Fruit fly (Drosophila melanogaster) whole organism, embryonic: ENCODE data around the gene CG34041.

ENCODE experiments used
- Bdp1 ChIP-seq: fragments of 200-800 bp; sonication (Bioruptor generic); optimal IDR thresholded peaks from 3 replicates; lab custom pipeline; 2016; ENCODE audit warnings: missing biosample characterization, missing genetic modification characterization
- CG10959 ChIP-seq: fragments of 200-800 bp; sonication (Bioruptor generic); IDR thresholded peaks from 2 replicates; pipeline ENCODE4 v1.3.6; 2022; ENCODE audit warnings: missing biosample characterization, missing genetic modification characterization
- CG11085 ChIP-seq: fragments of 200-800 bp; sonication (Bioruptor generic); IDR thresholded peaks from 2 replicates; pipeline ENCODE4 v1.3.6; 2022; ENCODE audit warnings: missing biosample characterization, missing genetic modification characterization
- CG11723 ChIP-seq: fragments of 200-800 bp; sonication (Bioruptor generic); optimal IDR thresholded peaks from 2 replicates; lab custom pipeline; 2017; ENCODE audit warnings: missing biosample characterization, mild to moderate bottlenecking, missing genetic modification characterization
- CG16863 ChIP-seq: fragments of 200-800 bp; sonication (Bioruptor generic); optimal IDR thresholded peaks from 3 replicates; lab custom pipeline; 2016; ENCODE audit warnings: missing biosample characterization, missing genetic modification characterization
- CG17912 ChIP-seq: fragments of 200-800 bp; sonication (Bioruptor generic); optimal IDR thresholded peaks from 2 replicates; lab custom pipeline; 2018; ENCODE audit warnings: missing biosample characterization, mild to moderate bottlenecking, missing genetic modification characterization
- CG4617 ChIP-seq: fragments of 200-800 bp; sonication (Bioruptor generic); optimal IDR thresholded peaks from 3 replicates; lab custom pipeline; 2016; ENCODE audit warnings: missing biosample characterization, missing genetic modification characterization, borderline replicate concordance
- CG5245 ChIP-seq: fragments of 200-800 bp; sonication (Bioruptor generic); optimal IDR thresholded peaks from 3 replicates; lab custom pipeline; 2016; ENCODE audit warnings: missing biosample characterization, missing genetic modification characterization
- CG7357 ChIP-seq: fragments of 200-800 bp; sonication (Bioruptor generic); IDR thresholded peaks from 3 replicates; pipeline ENCODE4 v1.3.6; 2022; ENCODE audit warnings: missing biosample characterization, missing genetic modification characterization
- CG8765 ChIP-seq: fragments of 200-800 bp; sonication (Bioruptor generic); IDR thresholded peaks from 2 replicates; pipeline ENCODE4 v1.3.6; 2022; ENCODE audit warnings: missing biosample characterization, missing genetic modification characterization
- CG8944 ChIP-seq: fragments of 200-800 bp; sonication (Bioruptor generic); optimal IDR thresholded peaks from 3 replicates; lab custom pipeline; 2016; ENCODE audit warnings: missing biosample characterization, missing genetic modification characterization
- CG9215 ChIP-seq: fragments of 200-800 bp; sonication (Bioruptor generic); IDR thresholded peaks from 2 replicates; pipeline ENCODE4 v1.3.6; 2022; ENCODE audit warnings: missing biosample characterization, missing genetic modification characterization
- CG9727 ChIP-seq: fragments of 200-800 bp; sonication (Bioruptor generic); optimal IDR thresholded peaks from 3 replicates; lab custom pipeline; 2017; ENCODE audit warnings: missing biosample characterization, mild to moderate bottlenecking, missing genetic modification characterization
- Hmr ChIP-seq: fragments of 200-800 bp; sonication (Bioruptor generic); optimal IDR thresholded peaks from 3 replicates; lab custom pipeline; 2017; ENCODE audit warnings: mild to moderate bottlenecking, missing biosample characterization, missing genetic modification reagents, missing genetic modification characterization
- Neu2 ChIP-seq: fragments of 200-800 bp; sonication (Bioruptor generic); optimal IDR thresholded peaks from 3 replicates; lab custom pipeline; 2016; ENCODE audit warnings: missing biosample characterization, missing genetic modification characterization, borderline replicate concordance
- Nf-YA ChIP-seq: fragments of 200-800 bp; sonication (Bioruptor generic); IDR thresholded peaks from 2 replicates; pipeline ENCODE4 v1.3.6; 2022; ENCODE audit warnings: missing biosample characterization, missing genetic modification characterization
- NfI ChIP-seq: fragments of 200-800 bp; sonication (Bioruptor generic); optimal IDR thresholded peaks from 3 replicates; lab custom pipeline; 2018; ENCODE audit warnings: missing biosample characterization, mild to moderate bottlenecking, missing genetic modification characterization, moderate library complexity
- Oli ChIP-seq: fragments of 200-800 bp; sonication (Bioruptor generic); optimal IDR thresholded peaks from 2 replicates; lab custom pipeline; 2018; ENCODE audit warnings: missing biosample characterization, mild to moderate bottlenecking, missing genetic modification characterization, moderate library complexity
- ara ChIP-seq: fragments of 200-800 bp; sonication (Bioruptor generic); IDR thresholded peaks from 2 replicates; pipeline ENCODE4 v1.3.6; 2022; ENCODE audit warnings: missing biosample characterization, missing genetic modification characterization
- bab2 ChIP-seq: fragments of 200-800 bp; sonication (Bioruptor generic); optimal IDR thresholded peaks from 2 replicates; lab custom pipeline; 2016; ENCODE audit warnings: missing biosample characterization, missing genetic modification characterization
- chm ChIP-seq: fragments of 200-800 bp; sonication (Bioruptor generic); IDR thresholded peaks from 2 replicates; pipeline ENCODE4 v1.3.6; 2022; ENCODE audit warnings: missing biosample characterization, missing genetic modification characterization
- dysf ChIP-seq: fragments of 200-800 bp; sonication (Bioruptor generic); IDR thresholded peaks from 3 replicates; pipeline ENCODE4 v1.3.6; 2022; ENCODE audit warnings: missing biosample characterization, missing genetic modification characterization
- fd102C ChIP-seq: fragments of 200-800 bp; sonication (Bioruptor generic); optimal IDR thresholded peaks from 2 replicates; lab custom pipeline; 2018; ENCODE audit warnings: missing biosample characterization, mild to moderate bottlenecking, missing genetic modification characterization, moderate library complexity
- gem ChIP-seq: fragments of 200-800 bp; sonication (Bioruptor generic); optimal IDR thresholded peaks from 2 replicates; lab custom pipeline; 2019; ENCODE audit warnings: missing biosample characterization, mild to moderate bottlenecking, missing genetic modification characterization, moderate library complexity
- gfzf ChIP-seq: fragments of 200-800 bp; sonication (Bioruptor generic); optimal IDR thresholded peaks from 2 replicates; lab custom pipeline; 2016; ENCODE audit warnings: missing biosample characterization, mild to moderate bottlenecking, missing genetic modification characterization, moderate library complexity
- ind ChIP-seq: fragments of 200-800 bp; sonication (Bioruptor generic); optimal IDR thresholded peaks from 3 replicates; lab custom pipeline; 2016; ENCODE audit warnings: missing biosample characterization, missing genetic modification characterization
- kay ChIP-seq: fragments of 200-800 bp; sonication (Bioruptor generic); optimal IDR thresholded peaks from 2 replicates; lab custom pipeline; 2016; ENCODE audit warnings: missing biosample characterization, missing genetic modification characterization
- lab ChIP-seq: fragments of 200-800 bp; sonication (Bioruptor generic); optimal IDR thresholded peaks from 3 replicates; lab custom pipeline; 2017; ENCODE audit warnings: missing biosample characterization, missing genetic modification characterization, mild to moderate bottlenecking, moderate library complexity, missing genetic modification reagents
- mirr ChIP-seq: fragments of 200-800 bp; sonication (Bioruptor generic); optimal IDR thresholded peaks from 3 replicates; lab custom pipeline; 2018; ENCODE audit warnings: missing biosample characterization, mild to moderate bottlenecking, missing genetic modification characterization
- peb ChIP-seq: fragments of 200-800 bp; sonication (Bioruptor generic); IDR thresholded peaks from 2 replicates; pipeline ENCODE4 v1.3.6; 2022; ENCODE audit warnings: missing biosample characterization, missing genetic modification characterization
- sens ChIP-seq: fragments of 200-800 bp; sonication (Bioruptor generic); peaks from one replicate; lab custom pipeline; 2016; ENCODE audit warnings: missing biosample characterization, missing genetic modification characterization
- tgo ChIP-seq: fragments of 200-800 bp; sonication (Bioruptor generic); IDR thresholded peaks from 3 replicates; pipeline ENCODE4 v1.3.6; 2022; ENCODE audit warnings: missing biosample characterization, missing genetic modification characterization
- tio ChIP-seq: fragments of 200-800 bp; sonication (Bioruptor generic); optimal IDR thresholded peaks from 2 replicates; lab custom pipeline; 2017; ENCODE audit warnings: missing biosample characterization, missing genetic modification characterization, inconsistent platforms
- vvl ChIP-seq: fragments of 200-800 bp; sonication (Bioruptor generic); IDR thresholded peaks from 2 replicates; pipeline ENCODE4 v1.3.6; 2022; ENCODE audit warnings: missing biosample characterization, missing genetic modification characterization
- z ChIP-seq: fragments of 200-800 bp; sonication (Bioruptor generic); IDR thresholded peaks from 3 replicates; pipeline ENCODE4 v1.3.6; 2022; ENCODE audit warnings: missing biosample characterization, missing genetic modification characterization
- zen2 ChIP-seq: fragments of 200-800 bp; sonication (Bioruptor generic); IDR thresholded peaks from 3 replicates; pipeline ENCODE4 v1.3.6; 2022; ENCODE audit warnings: missing biosample characterization, missing genetic modification characterization; ENCODE audit not compliant: partially characterized antibody

Gene CG34041

DNA sequence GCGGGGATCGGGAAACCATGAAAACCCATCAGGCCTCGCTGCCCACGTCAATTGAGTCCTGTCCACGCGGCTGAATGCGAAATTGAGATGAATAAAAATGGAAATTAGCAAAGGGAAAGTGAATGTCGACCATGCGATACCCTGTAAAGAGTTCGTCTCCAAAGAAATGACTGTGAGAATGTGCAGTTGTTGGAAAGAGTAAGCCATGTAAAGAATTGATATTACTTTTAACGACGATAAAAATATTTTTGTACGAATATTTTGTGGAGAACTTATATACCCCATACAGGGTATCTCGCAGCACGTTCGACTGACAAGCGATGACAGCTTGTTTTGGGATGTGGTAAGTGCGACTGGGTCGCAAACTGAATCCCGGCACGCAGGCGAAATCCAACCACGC lies 6.6 kb upstream of the CG34041 start (continued):
- TF ChIP-seq dysf (GFP tag; lab: Robert Waterston, UW), result peak; percentile 57; the same call in 2 of the 3 replicates
- peak; percentile 39 for TF ChIP-seq bab2
- peak; percentile 6 for TF ChIP-seq CG5245
- peak; percentile 45 for TF ChIP-seq CG9727 (GFP tag; lab: Kevin White, UChicago)
- TF ChIP-seq lab (GFP tag; lab: Kevin White, UChicago), result no peak
- TF ChIP-seq Oli (tag; lab: Kevin White, UChicago), result peak; percentile 30
- peak; percentile 36; the same call in 1 of the 3 replicates for TF ChIP-seq tgo (GFP tag; lab: Robert Waterston, UW)
- TF ChIP-seq CG16863 (GFP tag; lab: Kevin White, UChicago), result peak; percentile 16
- TF ChIP-seq Hmr, result peak; percentile 8
- TF ChIP-seq CG8944 (GFP tag; lab: Kevin White, UChicago), result peak; percentile 17
- TF ChIP-seq CG11723 (GFP tag; lab: Kevin White, UChicago), result no peak
- no peak for TF ChIP-seq mirr (GFP tag; lab: Kevin White, UChicago)
- peak; percentile 38; the same call in 1 of the 2 replicates for TF ChIP-seq CG8765 (GFP tag; lab: Robert Waterston, UW)
- TF ChIP-seq CG10959, result peak; percentile 39; the same call in 1 of the 2 replicates
- peak; percentile 57 for TF ChIP-seq ara
- peak; percentile 26; the same call in 1 of the 2 replicates for TF ChIP-seq chm (GFP tag; lab: Robert Waterston, UW)
- peak; percentile 12 for TF ChIP-seq fd102C
- peak; percentile 39 for TF ChIP-seq tio (GFP tag; lab: Kevin White, UChicago)
- no peak for TF ChIP-seq z (GFP tag; lab: Robert Waterston, UW)

DNA sequence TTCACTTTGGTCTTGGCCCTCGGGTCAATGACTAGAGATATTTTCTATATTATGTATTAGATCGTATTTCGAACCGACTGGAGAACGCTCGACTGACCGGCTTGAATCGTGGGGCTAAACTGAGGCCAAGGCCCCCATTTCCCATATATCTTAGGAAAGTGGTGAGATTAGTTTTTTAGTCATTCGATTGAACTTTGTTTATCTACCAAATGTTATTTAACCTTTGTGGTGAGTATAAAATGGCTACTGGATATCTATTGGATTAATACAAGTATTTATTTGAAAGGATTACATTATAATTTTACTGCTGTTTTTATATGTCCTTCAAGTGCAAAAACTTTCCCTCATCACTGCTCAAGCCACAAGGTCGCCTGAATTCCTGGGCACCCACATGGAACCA lies 4.4 kb upstream of the CG34041 start, which contains the start of gene CG31371:
TSS of gene CG31371 (minus strand) at position 101 of the 400 bp plus-strand sequence.
- peak; percentile 48 for TF ChIP-seq sens (GFP tag; lab: Kevin White, UChicago)
- TF ChIP-seq CG9215 (GFP tag; lab: Robert Waterston, UW), result no peak

DNA sequence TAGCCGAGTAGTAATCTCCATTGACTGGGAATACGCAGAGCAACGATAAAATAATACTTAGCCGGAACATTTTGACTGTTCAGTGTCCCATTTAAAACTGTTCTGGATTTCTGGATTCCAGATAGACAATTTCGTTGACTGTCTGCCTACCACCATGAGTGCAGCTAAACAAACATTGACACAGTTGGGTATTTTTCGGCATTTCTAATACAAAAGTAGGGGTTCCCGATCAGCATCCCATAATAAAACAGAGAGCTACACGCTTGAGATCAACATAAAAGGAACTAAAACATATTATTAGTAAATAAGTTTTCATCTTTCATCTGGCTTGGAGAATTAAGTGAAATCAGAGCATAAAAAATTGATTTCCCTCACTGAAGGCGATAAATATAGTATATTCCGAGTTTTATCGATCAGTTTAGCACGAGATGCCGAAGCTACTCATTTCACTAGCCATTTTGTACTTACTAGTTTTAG lies 2.2 kb upstream of the CG34041 start, which contains the start of the genes PH4alphaSG1 and CG15539:
TSS of gene PH4alphaSG1 (minus strand) at position 101 of the 477 bp plus-strand sequence.
TSS of gene CG15539 (plus strand) at position 427 of the 477 bp plus-strand sequence.
- no peak for TF ChIP-seq CG4617
- TF ChIP-seq vvl (GFP tag; lab: Robert Waterston, UW), result no peak
- no peak for TF ChIP-seq gfzf (GFP tag; lab: Kevin White, UChicago)
- no peak for TF ChIP-seq ind (GFP tag; lab: Kevin White, UChicago)
- no peak for TF ChIP-seq CG7357 (GFP tag; lab: Robert Waterston, UW)
- TF ChIP-seq CG17912, result no peak
- TF ChIP-seq peb (GFP tag; lab: Robert Waterston, UW), result no peak
- TF ChIP-seq CG11085, result no peak
- TF ChIP-seq Neu2 (GFP tag; lab: Kevin White, UChicago), result no peak
- no peak for TF ChIP-seq Bdp1 (GFP tag; lab: Kevin White, UChicago)
- no peak for TF ChIP-seq gem
- TF ChIP-seq Nf-YA (GFP tag; lab: Robert Waterston, UW), result no peak
- TF ChIP-seq kay, result no peak
- no peak for TF ChIP-seq zen2

DNA sequence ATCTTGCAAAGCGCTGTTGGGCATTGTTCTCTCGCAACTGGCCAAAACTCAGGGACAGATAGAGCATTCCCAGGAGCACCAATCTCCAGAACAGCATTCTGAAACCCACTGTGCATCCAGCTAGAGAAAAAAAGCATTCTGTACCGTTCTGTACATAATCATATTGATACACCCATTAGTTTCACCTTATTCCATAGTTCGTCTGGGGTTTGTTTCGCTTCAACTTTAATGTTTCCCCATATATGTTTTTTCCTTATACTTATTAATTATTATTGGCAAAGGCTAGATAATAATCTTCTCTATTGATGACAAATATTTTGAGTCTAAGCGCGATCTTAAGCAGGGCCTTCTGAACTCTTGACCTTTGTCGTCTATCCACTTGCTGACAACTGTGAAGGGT lies 4.3 kb downstream of the CG34041 start, which contains the start of gene PH4alphaNE2:
TSS of gene PH4alphaNE2 (minus strand) at position 101 of the 400 bp plus-strand sequence.
- TF ChIP-seq NfI (GFP tag; lab: Kevin White, UChicago) (no peak), tio (GFP tag; lab: Kevin White, UChicago) (no peak)
